Worm (Caenorhabditis elegans): ENCODE data around the gene spsb-1.
"Not testable (repeated sequence)": the region's sequence is repeated elsewhere in the genome, so short reads cannot be mapped to it uniquely, and the experiment has no call there.

The spsb-1 gene

ce11 chrII:15165681-15166235 lies 30.8 kb upstream of the spsb-1 start, which contains the start of gene gst-27 (continued):
- peak; percentile 29 to 48 for TF ChIP-seq mdl-1 (tag; optimal IDR thresholded peaks at IDR 0.05)
- peak; percentile 70 for TF ChIP-seq F13H6.1 (tag; optimal IDR thresholded peaks at IDR 0.05)
- TF ChIP-seq sma-3 (GFP tag; optimal IDR thresholded peaks at IDR 0.05): peak; percentile 82
- TF ChIP-seq nhr-21 (tag; optimal IDR thresholded peaks at IDR 0.05): peak; percentile 81
- peak; percentile 82 for TF ChIP-seq Y55F3AM.14 (GFP tag; optimal IDR thresholded peaks at IDR 0.05)
- TF ChIP-seq sem-4 (tag; optimal IDR thresholded peaks at IDR 0.05): peak; percentile 61
- TF ChIP-seq nhr-11 (tag; optimal IDR thresholded peaks at IDR 0.05): no peak
- TF ChIP-seq sma-9 (GFP tag; optimal IDR thresholded peaks at IDR 0.05): peak; percentile 83
- no peak for TF ChIP-seq sma-9 (tag; optimal IDR thresholded peaks at IDR 0.05)
- peak; percentile 80 for TF ChIP-seq nhr-77 (tag; optimal IDR thresholded peaks at IDR 0.05)
- TF ChIP-seq blmp-1 (tag; optimal IDR thresholded peaks at IDR 0.05; ENCODE audit: insufficient read depth): peak; percentile 7
- no peak for TF ChIP-seq elt-1 (tag; optimal IDR thresholded peaks at IDR 0.05)
- no peak for TF ChIP-seq elt-3 (tag; optimal IDR thresholded peaks at IDR 0.05)
- TF ChIP-seq ceh-16 (tag; optimal IDR thresholded peaks at IDR 0.05): peak; percentile 26

- TF ChIP-seq ztf-11 (tag; optimal IDR thresholded peaks at IDR 0.05) (no peak), unc-39 (tag; optimal IDR thresholded peaks at IDR 0.05) (no peak), mab-5 (tag; optimal IDR thresholded peaks at IDR 0.05) (no peak), sma-9 (GFP tag; optimal IDR thresholded peaks at IDR 0.05) (peak; percentile 14), sma-9 (tag; optimal IDR thresholded peaks at IDR 0.05) (no peak), lin-39 (tag; optimal IDR thresholded peaks at IDR 0.05) (no peak), nhr-129 (tag; optimal IDR thresholded peaks at IDR 0.05) (no peak), elt-3 (tag; optimal IDR thresholded peaks at IDR 0.05) (no peak), nhr-6 (tag; optimal IDR thresholded peaks at IDR 0.05) (no peak)
These were observed 29.2 kb upstream of the spsb-1 start, which contains the start of gene gst-28 for ce11 chrII:15167340-15167739. gst-28 (minus strand) TSS chrII:15167577.

ce11 chrII:15169811-15170282 lies 26.7 kb upstream of the spsb-1 start, which contains the start of gene gst-29:
gst-29 (minus strand) TSS chrII:15169861.
- TF ChIP-seq ceh-82 (tag; optimal IDR thresholded peaks at IDR 0.05) (no peak), C34F6.9 (tag; optimal IDR thresholded peaks at IDR 0.05) (no peak), sem-4 (tag; optimal IDR thresholded peaks at IDR 0.05) (no peak), F13H6.1 (tag; optimal IDR thresholded peaks at IDR 0.05) (no peak), blmp-1 (tag; optimal IDR thresholded peaks at IDR 0.05; ENCODE audit: insufficient read depth) (no peak), sma-3 (GFP tag; optimal IDR thresholded peaks at IDR 0.05) (no peak), zag-1 (tag; optimal IDR thresholded peaks at IDR 0.05) (no peak), fos-1 (tag; optimal IDR thresholded peaks at IDR 0.05) (no peak), nhr-6 (tag; optimal IDR thresholded peaks at IDR 0.05) (no peak)

ce11 chrII:15171816-15172215 lies 24.7 kb upstream of the spsb-1 start, which contains the start of gene gst-39:
gst-39 (minus strand) TSS chrII:15171916.
- not testable (repeated sequence) for TF ChIP-seq mdl-1 (tag; optimal IDR thresholded peaks at IDR 0.05); ZK546.5 (tag; optimal IDR thresholded peaks at IDR 0.05); sma-3 (GFP tag; optimal IDR thresholded peaks at IDR 0.05)

ce11 chrII:15173174-15173573 lies 23.4 kb upstream of the spsb-1 start:
- TF ChIP-seq elt-3 (tag; optimal IDR thresholded peaks at IDR 0.05): no peak
- TF ChIP-seq C34F6.9 (tag; optimal IDR thresholded peaks at IDR 0.05): peak; percentile 57
- no peak for TF ChIP-seq sem-4 (tag; optimal IDR thresholded peaks at IDR 0.05)
- peak; percentile 5 for TF ChIP-seq gmeb-1 (tag; optimal IDR thresholded peaks at IDR 0.05)
- no peak for TF ChIP-seq mdl-1 (tag; optimal IDR thresholded peaks at IDR 0.05)
- peak in 1 of 2 experiments; percentile 1 for TF ChIP-seq lsy-2 (tag; optimal IDR thresholded peaks at IDR 0.05)
- no peak for TF ChIP-seq ceh-16 (tag; optimal IDR thresholded peaks at IDR 0.05)
- TF ChIP-seq R02D3.7 (tag; optimal IDR thresholded peaks at IDR 0.05): no peak
- TF ChIP-seq skn-1 (tag; optimal IDR thresholded peaks at IDR 0.05): peak; percentile 49
- TF ChIP-seq nhr-129 (tag; optimal IDR thresholded peaks at IDR 0.05): peak; percentile 54
- TF ChIP-seq ztf-4 (tag; optimal IDR thresholded peaks at IDR 0.05): no peak
- TF ChIP-seq peb-1 (tag; optimal IDR thresholded peaks at IDR 0.05): no peak
- peak; percentile 58 for TF ChIP-seq unc-55 (GFP tag; optimal IDR thresholded peaks at IDR 0.05)
- TF ChIP-seq Y55F3AM.14 (GFP tag; optimal IDR thresholded peaks at IDR 0.05): no peak
- TF ChIP-seq nhr-237 (tag; optimal IDR thresholded peaks at IDR 0.05): no peak
- TF ChIP-seq elt-1 (tag; optimal IDR thresholded peaks at IDR 0.05): no peak
- no peak for TF ChIP-seq nhr-21 (tag; optimal IDR thresholded peaks at IDR 0.05)
- no peak for TF ChIP-seq zag-1 (tag; optimal IDR thresholded peaks at IDR 0.05)
- TF ChIP-seq lin-11 (tag; optimal IDR thresholded peaks at IDR 0.05): no peak
- no peak for TF ChIP-seq nhr-10 (tag; optimal IDR thresholded peaks at IDR 0.05)
- TF ChIP-seq ama-1 (optimal IDR thresholded peaks at IDR 0.05): no peak
- TF ChIP-seq nhr-12 (tag; optimal IDR thresholded peaks at IDR 0.05): no peak
- TF ChIP-seq unc-62 (GFP tag; optimal IDR thresholded peaks at IDR 0.05): no peak
- peak; percentile 1 for TF ChIP-seq fos-1 (tag; optimal IDR thresholded peaks at IDR 0.05)
- no peak for TF ChIP-seq dmd-4 (tag; optimal IDR thresholded peaks at IDR 0.05)
- no peak for TF ChIP-seq ztf-11 (tag; optimal IDR thresholded peaks at IDR 0.05)
- TF ChIP-seq nhr-77 (tag; optimal IDR thresholded peaks at IDR 0.05): no peak
- TF ChIP-seq sma-9 (GFP tag; optimal IDR thresholded peaks at IDR 0.05): peak; percentile 11
- no peak for TF ChIP-seq sma-9 (tag; optimal IDR thresholded peaks at IDR 0.05)
- no peak for TF ChIP-seq lin-13 (GFP tag; optimal IDR thresholded peaks at IDR 0.05)
- TF ChIP-seq nhr-11 (tag; optimal IDR thresholded peaks at IDR 0.05): no peak
